Worm (Caenorhabditis elegans) whole organism, mixed stage, embryonic: ENCODE measurements around the gene nos-3.

Source experiments
- cnd-1 ChIP-seq: fragments of 200-800 bp; sonication (Bioruptor generic); optimal IDR thresholded peaks from 2 replicates; lab custom pipeline; 2018; ENCODE audit warnings: mild to moderate bottlenecking, missing genetic modification characterization, missing compliant biosample characterization
- lsy-2 ChIP-seq: fragments of 150-350 bp; optimal IDR thresholded peaks from 2 replicates; lab custom pipeline; 2014; ENCODE audit warnings: missing biosample characterization, missing genetic modification characterization
- mab-5 ChIP-seq: fragments of 150-350 bp; optimal IDR thresholded peaks from 2 replicates; lab custom pipeline; 2014; ENCODE audit warnings: missing biosample characterization, missing genetic modification characterization
- mep-1 ChIP-seq: fragments of 150-350 bp; optimal IDR thresholded peaks from 2 replicates; lab custom pipeline; 2017; ENCODE audit warnings: missing biosample characterization, missing genetic modification reagents, missing genetic modification characterization, inconsistent platforms
- nhr-237 ChIP-seq: fragments of 150-350 bp; optimal IDR thresholded peaks from 2 replicates; lab custom pipeline; 2014; ENCODE audit warnings: missing biosample characterization, missing genetic modification characterization
- nhr-76 ChIP-seq: sonication (generic microtip); optimal IDR thresholded peaks from 2 replicates; lab custom pipeline; 2017; ENCODE audit warnings: missing biosample characterization, missing genetic modification characterization
- unc-39 ChIP-seq: fragments of 150-350 bp; optimal IDR thresholded peaks from 2 replicates; lab custom pipeline; 2014; ENCODE audit warnings: missing biosample characterization, missing genetic modification characterization

ce11 chrII:9728506-9728905 lies 17.6 kb upstream of the nos-3 start:
- TF ChIP-seq mab-5 (tag; lab: Kevin White, UChicago), result no peak
- TF ChIP-seq nhr-76 (tag; lab: Kevin White, UChicago), result no peak
- no peak for TF ChIP-seq nhr-237 (tag; lab: Kevin White, UChicago)
- no peak for TF ChIP-seq unc-39 (tag; lab: Kevin White, UChicago)
- TF ChIP-seq cnd-1 (tag; lab: Kevin White, UChicago), result no peak
- TF ChIP-seq mep-1 (tag; lab: Kevin White, UChicago), result no peak
- TF ChIP-seq lsy-2 (tag; lab: Kevin White, UChicago), result no peak
